Worm (Caenorhabditis elegans) whole organism, late embryonic: Measurements from ENCODE around the gene C23H4.8.

Experiments used
- ceh-24 ChIP-seq: sonication (generic microtip); optimal IDR thresholded peaks from 2 replicates; lab custom pipeline; 2016; ENCODE audit warnings: mild to moderate bottlenecking, missing genetic modification characterization, missing compliant biosample characterization
- hlh-30 ChIP-seq: sonication (generic microtip); optimal IDR thresholded peaks from 2 replicates; lab custom pipeline; 2017; ENCODE audit warnings: antibody characterized with exemption, missing genetic modification characterization, missing compliant biosample characterization; ENCODE audit not compliant: insufficient read depth
- pha-4 ChIP-seq: fragments of 150-350 bp; optimal IDR thresholded peaks from 2 replicates; lab custom pipeline; 2018; ENCODE audit warnings: missing biosample characterization, missing genetic modification reagents, missing genetic modification characterization
- pros-1 ChIP-seq: fragments of 150-350 bp; optimal IDR thresholded peaks from 2 replicates; lab custom pipeline; 2014; ENCODE audit warnings: missing biosample characterization, missing genetic modification reagents, missing genetic modification characterization
- unc-3 ChIP-seq, 2 experiments: fragments of 200-800 bp in 1 of 2; sonication (Bioruptor generic) in 1 of 2; sonication (generic microtip) in 1 of 2; conservative IDR thresholded peaks in 1 of 2; optimal IDR thresholded peaks in 1 of 2; 2 replicates each; pipeline versions ENCODE4 v1.3.6 to Lab custom; 2016 to 2022; ENCODE audit warnings: missing compliant biosample characterization in 2 of 2, missing genetic modification characterization in 2 of 2, missing genetic modification reagents in 1 of 2

- TF ChIP-seq unc-3 (GFP tag; conservative IDR thresholded peaks at IDR 0.05; lab: Robert Waterston, UW) (no peak), unc-3 (tag; optimal IDR thresholded peaks at IDR 0.05; lab: Kevin White, UChicago) (no peak), hlh-30 (no peak), pha-4 (tag; lab: Kevin White, UChicago) (no peak), pros-1 (tag; lab: Kevin White, UChicago) (no peak), ceh-24 (no peak)
Measured at ce11 chrX:12260381-12260931, 43.4 kb downstream of the C23H4.8 start, which contains the start of gene E01G6.1.
